Fruit fly (Drosophila melanogaster) whole organism, embryonic: Measurements from ENCODE around the gene CG8289.

ENCODE experiments used
- Adf1 ChIP-seq: fragments of 200-800 bp; sonication (Bioruptor generic); IDR thresholded peaks from 2 replicates; pipeline ENCODE4 v1.3.6; 2022; ENCODE audit warnings: missing biosample characterization, missing genetic modification characterization
- Aef1 ChIP-seq: fragments of 200-800 bp; sonication (Bioruptor generic); IDR thresholded peaks from 3 replicates; pipeline ENCODE4 v1.3.6; 2022; ENCODE audit warnings: missing biosample characterization, missing genetic modification characterization
- Antp ChIP-seq: fragments of 200-800 bp; sonication (Bioruptor generic); optimal IDR thresholded peaks from 3 replicates; lab custom pipeline; 2016; ENCODE audit warnings: missing biosample characterization, missing genetic modification characterization
- Bdp1 ChIP-seq: fragments of 200-800 bp; sonication (Bioruptor generic); optimal IDR thresholded peaks from 3 replicates; lab custom pipeline; 2016; ENCODE audit warnings: missing biosample characterization, missing genetic modification characterization
- Bgb ChIP-seq: fragments of 200-800 bp; sonication (Bioruptor generic); IDR thresholded peaks from 2 replicates; pipeline ENCODE4 v1.3.6; 2022; ENCODE audit warnings: missing biosample characterization, missing genetic modification characterization; ENCODE audit not compliant: partially characterized antibody
- CG10462 ChIP-seq: fragments of 200-800 bp; sonication (Bioruptor generic); optimal IDR thresholded peaks from 2 replicates; lab custom pipeline; 2016; ENCODE audit warnings: missing biosample characterization, missing genetic modification characterization
- CG10565 ChIP-seq: fragments of 200-800 bp; sonication (Bioruptor generic); optimal IDR thresholded peaks from 3 replicates; lab custom pipeline; 2016; ENCODE audit warnings: missing biosample characterization, mild to moderate bottlenecking, missing genetic modification characterization
- CG11247 ChIP-seq: fragments of 200-800 bp; sonication (Bioruptor generic); IDR thresholded peaks from 2 replicates; pipeline ENCODE4 v1.3.6; 2022; ENCODE audit warnings: missing biosample characterization, missing genetic modification characterization
- CG13296 ChIP-seq: fragments of 200-800 bp; sonication (Bioruptor generic); optimal IDR thresholded peaks from 3 replicates; lab custom pipeline; 2018; ENCODE audit warnings: missing biosample characterization, mild to moderate bottlenecking, missing genetic modification characterization
- CG13424 ChIP-seq: fragments of 200-800 bp; sonication (Bioruptor generic); optimal IDR thresholded peaks from 2 replicates; lab custom pipeline; 2019; ENCODE audit warnings: missing biosample characterization, mild to moderate bottlenecking, missing genetic modification characterization, moderate library complexity
- CG13624 ChIP-seq: fragments of 200-800 bp; sonication (Bioruptor generic); optimal IDR thresholded peaks from 2 replicates; lab custom pipeline; 2016; ENCODE audit warnings: missing biosample characterization, missing genetic modification characterization
- CG15073 ChIP-seq: fragments of 200-800 bp; sonication (Bioruptor generic); optimal IDR thresholded peaks from 2 replicates; lab custom pipeline; 2016; ENCODE audit warnings: missing biosample characterization, missing genetic modification characterization
- CG15514 ChIP-seq: fragments of 200-800 bp; sonication (Bioruptor generic); optimal IDR thresholded peaks from 3 replicates; lab custom pipeline; 2017; ENCODE audit warnings: missing biosample characterization, missing genetic modification characterization, mild to moderate bottlenecking, moderate library complexity, missing genetic modification reagents
- CG16815 ChIP-seq: fragments of 200-800 bp; sonication (Bioruptor generic); optimal IDR thresholded peaks from 3 replicates; lab custom pipeline; 2017; ENCODE audit warnings: missing biosample characterization, mild to moderate bottlenecking, missing genetic modification characterization
- CG17612 ChIP-seq: fragments of 200-800 bp; sonication (Bioruptor generic); IDR thresholded peaks from 2 replicates; pipeline ENCODE4 v1.3.6; 2022; ENCODE audit warnings: missing biosample characterization, missing genetic modification characterization
- CG2129 ChIP-seq: fragments of 200-800 bp; sonication (Bioruptor generic); IDR thresholded peaks from 2 replicates; pipeline ENCODE4 v1.3.6; 2022; ENCODE audit warnings: missing biosample characterization, missing genetic modification characterization; ENCODE audit not compliant: partially characterized antibody
- CG4282 ChIP-seq: fragments of 200-800 bp; sonication (Bioruptor generic); optimal IDR thresholded peaks from 2 replicates; lab custom pipeline; 2016; ENCODE audit warnings: missing biosample characterization, missing genetic modification characterization
- CG6175 ChIP-seq: fragments of 200-800 bp; sonication (Bioruptor generic); IDR thresholded peaks from 3 replicates; pipeline ENCODE4 v1.3.6; 2022; ENCODE audit warnings: missing biosample characterization, missing genetic modification characterization
- CG6791 ChIP-seq: fragments of 200-800 bp; sonication (Bioruptor generic); IDR thresholded peaks from 3 replicates; pipeline ENCODE4 v1.3.6; 2022; ENCODE audit warnings: missing biosample characterization, missing genetic modification characterization; ENCODE audit not compliant: partially characterized antibody
- CG7357 ChIP-seq: fragments of 200-800 bp; sonication (Bioruptor generic); IDR thresholded peaks from 3 replicates; pipeline ENCODE4 v1.3.6; 2022; ENCODE audit warnings: missing biosample characterization, missing genetic modification characterization
- CG9215 ChIP-seq: fragments of 200-800 bp; sonication (Bioruptor generic); IDR thresholded peaks from 2 replicates; pipeline ENCODE4 v1.3.6; 2022; ENCODE audit warnings: missing biosample characterization, missing genetic modification characterization
- CrebB ChIP-seq: fragments of 200-800 bp; sonication (Bioruptor generic); optimal IDR thresholded peaks from 3 replicates; lab custom pipeline; 2018; ENCODE audit warnings: missing biosample characterization, mild to moderate bottlenecking, missing genetic modification characterization
- Gug ChIP-seq: fragments of 200-800 bp; sonication (Bioruptor generic); IDR thresholded peaks from 4 replicates; pipeline ENCODE4 v1.3.6; 2022; ENCODE audit warnings: missing biosample characterization, missing genetic modification characterization
- H2.0 ChIP-seq: fragments of 200-800 bp; sonication (Bioruptor generic); IDR thresholded peaks from 2 replicates; pipeline ENCODE4 v1.3.6; 2022; ENCODE audit warnings: missing biosample characterization, missing genetic modification characterization
- HmgD ChIP-seq: fragments of 200-800 bp; sonication (Bioruptor generic); optimal IDR thresholded peaks from 3 replicates; lab custom pipeline; 2016; ENCODE audit warnings: missing biosample characterization, missing genetic modification characterization
- HmgZ ChIP-seq: fragments of 200-800 bp; sonication (Bioruptor generic); optimal IDR thresholded peaks from 2 replicates; lab custom pipeline; 2018; ENCODE audit warnings: missing biosample characterization, mild to moderate bottlenecking, missing genetic modification characterization
- Hmx ChIP-seq: fragments of 200-800 bp; sonication (Bioruptor generic); optimal IDR thresholded peaks from 2 replicates; lab custom pipeline; 2016; ENCODE audit warnings: missing biosample characterization, missing genetic modification characterization
- Myb ChIP-seq: fragments of 200-800 bp; sonication (Bioruptor generic); optimal IDR thresholded peaks from 2 replicates; lab custom pipeline; 2016; ENCODE audit warnings: missing biosample characterization, missing genetic modification characterization
- Scr ChIP-seq: fragments of 200-800 bp; sonication (Bioruptor generic); IDR thresholded peaks from 2 replicates; pipeline ENCODE4 v1.3.6; 2022; ENCODE audit warnings: missing biosample characterization, missing genetic modification characterization; ENCODE audit not compliant: partially characterized antibody
- Tbp ChIP-seq: fragments of >200 bp; optimal IDR thresholded peaks from 2 replicates; lab custom pipeline; 2018; ENCODE audit warnings: missing biosample characterization, missing genetic modification characterization
- Xrp1 ChIP-seq: fragments of 200-800 bp; sonication (Bioruptor generic); IDR thresholded peaks from 2 replicates; pipeline ENCODE4 v1.3.6; 2022; ENCODE audit warnings: missing biosample characterization, missing genetic modification characterization
- aop ChIP-seq: fragments of 200-800 bp; sonication (Bioruptor generic); IDR thresholded peaks from 2 replicates; pipeline ENCODE4 v1.3.6; 2022; ENCODE audit warnings: missing biosample characterization, missing genetic modification characterization
- bowl ChIP-seq: fragments of 200-800 bp; sonication (Bioruptor generic); IDR thresholded peaks from 2 replicates; pipeline ENCODE4 v1.3.6; 2022; ENCODE audit warnings: missing biosample characterization, missing genetic modification characterization
- cg ChIP-seq: fragments of 200-800 bp; sonication (Bioruptor generic); optimal IDR thresholded peaks from 3 replicates; lab custom pipeline; 2019; ENCODE audit warnings: missing biosample characterization, mild to moderate bottlenecking, missing genetic modification characterization, moderate library complexity
- chinmo ChIP-seq: fragments of 200-800 bp; sonication (Bioruptor generic); IDR thresholded peaks from 4 replicates; pipeline ENCODE4 v1.3.6; 2022; ENCODE audit warnings: missing biosample characterization, missing genetic modification characterization; ENCODE audit not compliant: partially characterized antibody
- chm ChIP-seq: fragments of 200-800 bp; sonication (Bioruptor generic); IDR thresholded peaks from 2 replicates; pipeline ENCODE4 v1.3.6; 2022; ENCODE audit warnings: missing biosample characterization, missing genetic modification characterization
- fd96Cb ChIP-seq: fragments of 200-800 bp; sonication (Bioruptor generic); optimal IDR thresholded peaks from 2 replicates; lab custom pipeline; 2018; ENCODE audit warnings: missing biosample characterization, mild to moderate bottlenecking, missing genetic modification characterization, moderate library complexity
- gt ChIP-seq: fragments of 200-800 bp; sonication (Bioruptor generic); IDR thresholded peaks from 2 replicates; pipeline ENCODE4 v1.3.6; 2022; ENCODE audit warnings: missing biosample characterization, missing genetic modification characterization
- jing ChIP-seq: fragments of 200-800 bp; sonication (Bioruptor generic); optimal IDR thresholded peaks from 2 replicates; lab custom pipeline; 2018; ENCODE audit warnings: missing biosample characterization, mild to moderate bottlenecking, missing genetic modification characterization
- klu ChIP-seq: fragments of 200-800 bp; sonication (Bioruptor generic); IDR thresholded peaks from 2 replicates; pipeline ENCODE4 v1.3.6; 2022; ENCODE audit warnings: missing biosample characterization, missing genetic modification characterization
- lmd ChIP-seq: fragments of 200-800 bp; sonication (Bioruptor generic); IDR thresholded peaks from 2 replicates; pipeline ENCODE4 v1.3.6; 2022; ENCODE audit warnings: missing biosample characterization, missing genetic modification characterization
- prd ChIP-seq, 3 experiments: fragments of >200 bp in 2 of 3; fragments of 200-800 bp in 1 of 3; sonication (Bioruptor generic) in 1 of 3; optimal IDR thresholded peaks in 2 of 3; IDR thresholded peaks in 1 of 3; 2 replicates in 2 of 3; 3 replicates in 1 of 3; pipeline versions ENCODE4 v1.3.6 to Lab custom; 2017 to 2022; ENCODE audit warnings: missing biosample characterization in 1 of 3, missing genetic modification characterization in 1 of 3
- ro ChIP-seq: fragments of 200-800 bp; sonication (Bioruptor generic); IDR thresholded peaks from 2 replicates; pipeline ENCODE4 v1.3.6; 2022; ENCODE audit warnings: missing biosample characterization, missing genetic modification characterization
- sr ChIP-seq: fragments of 200-800 bp; sonication (Bioruptor generic); IDR thresholded peaks from 3 replicates; pipeline ENCODE4 v1.3.6; 2022; ENCODE audit warnings: missing biosample characterization, missing genetic modification characterization
- stc ChIP-seq: fragments of 200-800 bp; sonication (Bioruptor generic); IDR thresholded peaks from 2 replicates; pipeline ENCODE4 v1.3.6; 2022; ENCODE audit warnings: missing biosample characterization, missing genetic modification characterization
- tio ChIP-seq: fragments of 200-800 bp; sonication (Bioruptor generic); optimal IDR thresholded peaks from 2 replicates; lab custom pipeline; 2017; ENCODE audit warnings: missing biosample characterization, missing genetic modification characterization, inconsistent platforms
- ttk ChIP-seq: fragments of 200-800 bp; sonication (Bioruptor generic); IDR thresholded peaks from 2 replicates; pipeline ENCODE4 v2.1.2; 2022; ENCODE audit warnings: missing biosample characterization, missing genetic modification characterization
- vnd ChIP-seq: fragments of 200-800 bp; sonication (Bioruptor generic); IDR thresholded peaks from 3 replicates; pipeline ENCODE4 v1.3.6; 2022; ENCODE audit warnings: missing biosample characterization, missing genetic modification characterization; ENCODE audit not compliant: partially characterized antibody
- wor ChIP-seq: fragments of 200-800 bp; sonication (Bioruptor generic); IDR thresholded peaks from 2 replicates; pipeline ENCODE4 v1.3.6; 2022; ENCODE audit warnings: missing biosample characterization, missing genetic modification characterization
- yki ChIP-seq: fragments of >200 bp; optimal IDR thresholded peaks from 3 replicates; lab custom pipeline; 2018

CG8289 gene

DNA sequence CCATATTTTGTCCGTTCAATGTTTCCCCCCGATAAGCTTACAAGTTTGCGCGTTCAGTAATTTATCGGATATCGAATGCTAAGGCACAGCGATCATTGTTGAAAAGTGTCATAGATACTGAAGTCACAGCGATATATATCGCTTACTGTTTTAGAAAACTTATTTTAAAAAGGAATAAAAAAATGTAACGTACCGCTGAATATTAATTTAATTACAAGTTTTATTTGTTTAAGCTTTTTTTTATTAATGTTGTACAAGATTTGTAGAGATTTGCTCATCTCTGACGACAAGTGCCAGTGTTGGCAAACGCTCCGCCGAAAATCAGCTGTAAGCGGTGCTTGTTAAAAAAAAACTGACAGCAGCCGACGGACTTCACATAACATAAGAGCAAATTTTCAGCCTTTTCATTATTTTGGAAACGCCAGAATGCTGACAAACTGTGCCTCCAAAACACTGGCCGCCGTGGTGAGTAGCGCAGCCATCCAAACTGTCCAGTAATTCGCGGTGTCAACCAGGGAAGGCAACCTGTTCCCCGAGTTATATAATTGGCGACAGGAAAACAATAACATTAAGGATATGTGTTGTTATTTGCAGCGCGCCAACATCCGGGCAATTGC is 3.7 kb downstream of the CG8289 start, which contains the start of the genes corolla and ND-24 (continued):
- TF ChIP-seq jing (GFP tag; lab: Kevin White, UChicago) (no peak), CG13296 (GFP tag; lab: Kevin White, UChicago) (peak; percentile 73), gt (GFP tag; lab: Robert Waterston, UW) (peak; percentile 62; the same call in 1 of the 2 replicates), klu (peak; percentile 87), CG13624 (GFP tag; lab: Kevin White, UChicago) (peak; percentile 88), CG6791 (peak; percentile 81), CG9215 (GFP tag; lab: Robert Waterston, UW) (peak; percentile 85), CG10565 (GFP tag; lab: Kevin White, UChicago) (peak; percentile 1), CrebB (tag; lab: Kevin White, UChicago) (peak; percentile 31), wor (peak; percentile 77), H2.0 (GFP tag; lab: Robert Waterston, UW) (peak; percentile 85), tio (GFP tag; lab: Kevin White, UChicago) (no peak), CG6175 (GFP tag; lab: Robert Waterston, UW) (peak; percentile 40; the same call in 1 of the 3 replicates), CG4282 (peak; percentile 67), CG16815 (peak; percentile 65), prd (optimal IDR thresholded peaks at IDR 0.05; lab: Kevin White, UChicago) (no peak), prd (GFP tag; IDR thresholded peaks at IDR 0.05; lab: Robert Waterston, UW) (peak; percentile 93), Adf1 (GFP tag; lab: Robert Waterston, UW) (peak; percentile 67), HmgD (GFP tag; lab: Kevin White, UChicago) (no peak), aop (GFP tag; lab: Robert Waterston, UW) (0 out of 2 replicates have a peak, but pooled peaks have one; percentile 36), lmd (GFP tag; lab: Robert Waterston, UW) (peak; percentile 81), vnd (GFP tag; lab: Robert Waterston, UW) (peak; percentile 85), chm (GFP tag; lab: Robert Waterston, UW) (peak; percentile 70), CG17612 (GFP tag; lab: Robert Waterston, UW) (peak; percentile 79), Myb (peak; percentile 65), HmgZ (peak; percentile 75), ttk (GFP tag; lab: Robert Waterston, UW) (peak; percentile 87), stc (GFP tag; lab: Robert Waterston, UW) (peak; percentile 84), chinmo (GFP tag; lab: Robert Waterston, UW) (no peak), bowl (GFP tag; lab: Robert Waterston, UW) (peak; percentile 68; the same call in 1 of the 2 replicates), Bgb (peak; percentile 82), yki (lab: Kevin White, UChicago) (no peak), CG15073 (GFP tag; lab: Kevin White, UChicago) (no peak), Antp (GFP tag; lab: Kevin White, UChicago) (peak; percentile 78), fd96Cb (tag; lab: Kevin White, UChicago) (peak; percentile 74), CG2129 (GFP tag; lab: Robert Waterston, UW) (peak; percentile 82), CG11247 (GFP tag; lab: Robert Waterston, UW) (peak; percentile 87), Scr (GFP tag; lab: Robert Waterston, UW) (peak; percentile 91), Bdp1 (peak; percentile 71), sr (GFP tag; lab: Robert Waterston, UW) (no peak), CG10462 (GFP tag; lab: Kevin White, UChicago) (peak; percentile 66), Hmx (GFP tag; lab: Kevin White, UChicago) (peak; percentile 54), Aef1 (peak; percentile 88), CG7357 (peak; percentile 61; the same call in 1 of the 3 replicates), cg (GFP tag; lab: Kevin White, UChicago) (no peak), Tbp (no peak), CG15514 (GFP tag; lab: Kevin White, UChicago) (peak; percentile 84), CG13424 (tag; lab: Kevin White, UChicago) (peak; percentile 78), Gug (GFP tag; lab: Robert Waterston, UW) (peak; percentile 81), Xrp1 (GFP tag; lab: Robert Waterston, UW) (peak; percentile 92), ro (GFP tag; lab: Robert Waterston, UW) (peak; percentile 61; the same call in 1 of the 2 replicates)
